Fruit fly (Drosophila melanogaster) whole organism, adult: ENCODE results near the gene nero.

Source experiments
- CG14711 ChIP-seq: fragments of 200-800 bp; sonication (Bioruptor generic); optimal IDR thresholded peaks from 2 replicates; lab custom pipeline; 2018; ENCODE audit warnings: missing biosample characterization, mild to moderate bottlenecking, missing genetic modification characterization, moderate library complexity
- CG1620 ChIP-seq: fragments of 200-800 bp; sonication (Bioruptor generic); optimal IDR thresholded peaks from 2 replicates; lab custom pipeline; 2016; ENCODE audit warnings: missing biosample characterization, missing genetic modification characterization
- cic ChIP-seq: fragments of 200-800 bp; sonication (Bioruptor generic); optimal IDR thresholded peaks from 2 replicates; lab custom pipeline; 2017; ENCODE audit warnings: missing biosample characterization, mild to moderate bottlenecking, missing genetic modification characterization, moderate library complexity
- kay ChIP-seq: fragments of 200-800 bp; sonication (Bioruptor generic); peaks from one replicate; lab custom pipeline; 2016; ENCODE audit warnings: missing biosample characterization, missing genetic modification characterization, borderline replicate concordance

- TF ChIP-seq CG1620 (GFP tag; lab: Kevin White, UChicago) (no peak), cic (GFP tag; lab: Kevin White, UChicago) (no peak), CG14711 (no peak), kay (GFP tag; lab: Kevin White, UChicago) (no peak)
Measured at dm6 chr3R:31724580-31725320, 22.6 kb downstream of the nero start.
